Worm (Caenorhabditis elegans): ENCODE results near the gene sptl-3.

- TF ChIP-seq ces-1 (GFP tag; optimal IDR thresholded peaks at IDR 0.05): no peak
- no peak for TF ChIP-seq tbx-8 (GFP tag; optimal IDR thresholded peaks at IDR 0.05)
- TF ChIP-seq blmp-1 (tag; optimal IDR thresholded peaks at IDR 0.05): no peak
- no peak for TF ChIP-seq mep-1 (tag; optimal IDR thresholded peaks at IDR 0.05)
- TF ChIP-seq lsy-2 (tag; optimal IDR thresholded peaks at IDR 0.05): no peak
These were observed 9.4 kb downstream of the sptl-3 start, which contains the start of gene C06B3.1 for ce11 chrV:13902495-13902894.
